Fruit fly (Drosophila melanogaster) whole organism, wandering third instar larva: ENCODE results near the gene CG11714.

Experiments used
- Dfd ChIP-seq: fragments of >200 bp; optimal IDR thresholded peaks from 2 replicates; lab custom pipeline; 2017; ENCODE audit warnings: missing biosample characterization, missing genetic modification characterization
- Hr83 ChIP-seq: fragments of 200-300 bp; sonication (Bioruptor generic); optimal IDR thresholded peaks from 2 replicates; lab custom pipeline; 2016; ENCODE audit warnings: missing biosample characterization, mild to moderate bottlenecking, missing genetic modification characterization, moderate library complexity; ENCODE audit not compliant: poor library complexity, severe bottlenecking
- jim ChIP-seq: fragments of 175-275, 200-325 bp; sonication (Bioruptor generic); optimal IDR thresholded peaks from 2 replicates; lab custom pipeline; 2016; ENCODE audit warnings: missing biosample characterization, mild to moderate bottlenecking, missing genetic modification characterization
- usp ChIP-seq: fragments of >200 bp; optimal IDR thresholded peaks from 2 replicates; lab custom pipeline; 2017; ENCODE audit warnings: missing biosample characterization, missing genetic modification characterization

dm6 chr3L:11561946-11562760, 39.6 kb upstream of the CG11714 start, which contains the start of the genes CG7394 and Mob2:
- TF ChIP-seq jim (no peak), usp (no peak), Hr83 (GFP tag; lab: Kevin White, UChicago) (peak; percentile 43), Dfd (GFP tag; lab: Kevin White, UChicago) (no peak)
